Worm (Caenorhabditis elegans): ENCODE data around the gene srh-201.

DNA sequence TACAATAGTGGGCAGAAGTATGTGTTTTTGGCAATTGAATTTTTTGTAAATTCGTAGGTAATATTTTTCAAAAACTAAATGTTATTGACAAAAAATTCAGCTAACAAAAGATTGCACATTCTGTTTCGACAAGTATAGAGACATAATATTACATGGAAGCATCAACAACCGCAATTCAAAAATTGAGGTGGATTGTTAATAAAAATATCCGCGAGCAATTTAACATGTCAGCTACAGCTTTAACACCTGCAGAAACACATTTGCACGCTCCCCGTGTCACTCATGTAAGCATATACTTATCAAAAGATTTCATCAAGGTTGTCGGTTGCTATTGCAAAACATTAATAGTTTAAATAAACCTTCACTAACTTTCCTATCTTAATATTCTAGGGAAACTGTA, 22.0 kb upstream of the srh-201 start, which contains the start of gene srsx-34:
- TF ChIP-seq ztf-26 (tag; optimal IDR thresholded peaks at IDR 0.05) (no peak), snpc-4 (GFP tag; optimal IDR thresholded peaks at IDR 0.05) (no peak), snpc-4 (tag; optimal IDR thresholded peaks at IDR 0.05) (no peak), hlh-12 (tag; optimal IDR thresholded peaks at IDR 0.05) (no peak), bed-2 (GFP tag; IDR thresholded peaks at IDR 0.05) (no peak)

All from whole organism, young adult.